Worm (Caenorhabditis elegans): ENCODE measurements around the gene R07E5.7.

The R07E5.7 gene

DNA sequence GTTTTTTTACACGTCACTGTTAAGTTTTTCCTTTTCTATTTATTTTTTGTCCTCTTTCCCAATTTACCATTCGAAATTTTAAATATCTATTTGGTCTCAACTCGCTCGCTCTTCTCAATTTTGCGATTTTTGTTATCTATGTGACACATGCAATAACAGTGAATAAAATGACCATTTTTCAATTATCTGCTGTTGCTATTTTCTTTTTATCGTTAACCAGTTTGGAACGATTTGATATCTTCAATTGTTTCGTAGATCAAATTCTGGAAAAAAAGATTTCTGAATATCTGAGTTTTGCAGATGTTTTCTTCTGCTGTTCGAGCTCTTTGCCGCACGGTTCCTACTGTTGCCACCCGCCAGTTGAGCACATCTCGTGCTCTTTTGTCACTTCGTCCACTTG lies 11.8 kb downstream of the R07E5.7 start, which contains the start of gene prdx-3:
TSS of gene prdx-3 (plus strand) at position 301 of the 400 bp plus-strand sequence.
- TF ChIP-seq lin-38 (GFP tag; IDR thresholded peaks at IDR 0.05) (0 out of 2 replicates have a peak, but pooled peaks have one; percentile 9), aha-1 (tag) (no peak), arid-1 (GFP tag; conservative IDR thresholded peaks at IDR 0.05) (no peak), F26F4.8 (GFP tag; conservative IDR thresholded peaks at IDR 0.05) (no peak), skn-1 (tag; optimal IDR thresholded peaks at IDR 0.05) (no peak), unc-62 (GFP tag; optimal IDR thresholded peaks at IDR 0.05 in 1 of 2) (peak in 1 of 2 experiments; percentile 49), unc-62 (tag; optimal IDR thresholded peaks at IDR 0.05) (no peak)

DNA sequence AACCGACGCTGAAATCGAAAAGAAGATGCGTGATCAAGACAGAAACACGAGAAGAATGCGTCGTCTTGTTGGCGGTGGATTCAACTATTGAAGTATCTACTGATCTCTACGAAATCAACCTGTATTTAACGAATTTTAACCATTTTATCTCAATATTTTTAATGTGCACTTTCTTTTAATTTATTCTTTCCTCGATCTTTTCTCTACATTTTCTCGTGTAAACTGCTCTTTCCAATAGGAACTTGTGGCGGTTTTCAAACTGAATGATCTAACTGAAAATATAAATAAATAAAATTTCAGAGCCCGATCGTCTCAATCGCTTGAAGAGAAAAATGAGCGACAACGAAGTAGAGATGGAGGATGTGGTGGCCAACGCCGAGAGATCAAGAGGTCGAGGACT lies 13.0 kb downstream of the R07E5.7 start, which contains the start of gene rnp-4:
TSS of gene rnp-4 (plus strand) at position 301 of the 400 bp plus-strand sequence.
- TF ChIP-seq saeg-2 (GFP tag; IDR thresholded peaks at IDR 0.05) (no peak), ztf-7 (tag; optimal IDR thresholded peaks at IDR 0.05) (no peak), tra-1 (GFP tag; IDR thresholded peaks at IDR 0.05) (no peak), nhr-25 (tag; optimal IDR thresholded peaks at IDR 0.05; ENCODE audit: borderline replicate concordance, insufficient read depth) (no peak), dmd-9 (GFP tag; IDR thresholded peaks at IDR 0.05) (no peak), R02D3.7 (tag; optimal IDR thresholded peaks at IDR 0.05) (no peak), ceh-20 (GFP tag; IDR thresholded peaks at IDR 0.05) (no peak), madf-5 (GFP tag; IDR thresholded peaks at IDR 0.05) (no peak), nhr-102 (tag; optimal IDR thresholded peaks at IDR 0.05) (no peak), php-3 (GFP tag; IDR thresholded peaks at IDR 0.05) (no peak), unc-130 (GFP tag; optimal IDR thresholded peaks at IDR 0.05) (no peak), lin-38 (GFP tag; IDR thresholded peaks at IDR 0.05) (no peak), pha-4 (GFP tag; IDR thresholded peaks at IDR 0.05) (no peak), pha-4 (tag; optimal IDR thresholded peaks at IDR 0.05) (no peak)

DNA sequence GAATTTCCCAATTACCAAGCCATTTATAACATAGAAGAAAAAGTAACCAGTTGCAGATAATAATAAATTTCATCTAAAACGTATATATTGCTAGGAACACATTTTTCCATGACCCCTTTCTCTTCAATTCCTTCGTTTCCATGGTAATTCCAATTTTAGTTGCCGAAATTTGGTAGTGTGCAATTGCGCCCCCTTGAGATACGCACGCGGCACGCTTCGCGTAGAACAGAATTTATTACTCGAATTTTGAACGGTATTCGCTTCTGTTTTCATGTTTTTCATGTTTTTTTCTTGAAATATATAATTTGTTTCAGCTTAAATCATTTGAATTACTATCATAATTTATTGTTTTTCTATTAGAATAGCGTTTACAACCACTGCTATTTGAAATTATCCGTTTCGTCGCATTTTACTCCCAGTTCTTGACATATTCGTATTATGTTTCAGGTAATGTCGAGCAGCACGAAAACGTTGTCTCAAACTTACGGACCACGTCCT lies 14.6 kb downstream of the R07E5.7 start, which contains the start of the genes R07E5.17 and snfc-5:
TSS of gene R07E5.17 (minus strand) at position 98 of the 498 bp plus-strand sequence.
TSS of gene snfc-5 (plus strand) at position 448 of the 498 bp plus-strand sequence.
- peak; percentile 47 for TF ChIP-seq dpl-1 (GFP tag; optimal IDR thresholded peaks at IDR 0.05)
- TF ChIP-seq pqm-1 (tag; optimal IDR thresholded peaks at IDR 0.05), result peak; percentile 25
- TF ChIP-seq madf-9 (GFP tag; conservative IDR thresholded peaks at IDR 0.05), result no peak
- TF ChIP-seq lin-38 (GFP tag; IDR thresholded peaks at IDR 0.05), result peak; percentile 82
- peak; percentile 46 for TF ChIP-seq nhr-77 (tag; optimal IDR thresholded peaks at IDR 0.05)
- peak in 1 of 2 experiments; percentile 21 for TF ChIP-seq mdl-1 (tag; optimal IDR thresholded peaks at IDR 0.05)
- no peak for TF ChIP-seq hmg-1.1 (GFP tag; IDR thresholded peaks at IDR 0.05)

DNA sequence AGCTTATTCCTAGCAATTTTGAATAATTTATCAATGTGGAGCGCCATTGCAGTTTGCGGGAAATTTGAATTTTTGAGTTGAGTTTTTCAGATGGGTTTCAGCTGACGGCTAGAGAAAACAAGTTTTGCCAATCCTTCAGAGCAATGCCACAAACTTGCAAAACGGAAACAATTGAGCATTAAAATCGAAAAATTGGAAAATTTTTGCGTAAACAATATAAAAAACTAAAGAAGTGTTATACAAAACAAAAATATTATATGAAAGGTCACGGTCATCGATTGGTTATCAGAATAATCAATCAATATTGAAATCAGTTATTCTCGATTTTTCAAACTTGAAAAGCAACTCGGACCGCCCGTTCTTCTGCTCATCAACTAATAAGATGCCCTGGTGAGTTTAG lies 17.8 kb downstream of the R07E5.7 start, which contains the start of gene R07E5.15:
TSS of gene R07E5.15 (plus strand) at position 301 of the 400 bp plus-strand sequence.
- TF ChIP-seq set-16 (GFP tag; IDR thresholded peaks at IDR 0.05) (no peak), aha-1 (tag) (no peak), mep-1 (tag; optimal IDR thresholded peaks at IDR 0.05) (no peak), nhr-111 (GFP tag; optimal IDR thresholded peaks at IDR 0.05) (no peak), Y75B8A.6 (GFP tag; IDR thresholded peaks at IDR 0.05) (no peak), unc-62 (GFP tag; optimal IDR thresholded peaks at IDR 0.05 in 1 of 2) (no peak), unc-62 (tag; optimal IDR thresholded peaks at IDR 0.05) (no peak), hif-1 (tag; optimal IDR thresholded peaks at IDR 0.05) (no peak), F26F4.8 (GFP tag; conservative IDR thresholded peaks at IDR 0.05) (no peak), zfp-2 (tag; optimal IDR thresholded peaks at IDR 0.05) (no peak), mes-2 (tag; optimal IDR thresholded peaks at IDR 0.05; ENCODE audit: poor library complexity, severe bottlenecking) (no peak), tra-1 (GFP tag; IDR thresholded peaks at IDR 0.05) (no peak), ztf-11 (tag; optimal IDR thresholded peaks at IDR 0.05) (no peak), ctbp-1 (GFP tag; IDR thresholded peaks at IDR 0.05) (no peak), arid-1 (GFP tag; conservative IDR thresholded peaks at IDR 0.05) (no peak), hlh-11 (tag; optimal IDR thresholded peaks at IDR 0.05) (no peak), php-3 (GFP tag; IDR thresholded peaks at IDR 0.05) (no peak), R02D3.7 (tag; optimal IDR thresholded peaks at IDR 0.05) (no peak)
